Fruit fly (Drosophila melanogaster) whole organism, embryonic: ENCODE data around the gene CG43208.

Experiments used
- Abd-B ChIP-seq: fragments of 200-800 bp; sonication (Bioruptor generic); optimal IDR thresholded peaks from 2 replicates; lab custom pipeline; 2018; ENCODE audit warnings: missing biosample characterization, mild to moderate bottlenecking, missing genetic modification characterization, moderate library complexity
- CG11696 ChIP-seq: fragments of 200-800 bp; sonication (Bioruptor generic); IDR thresholded peaks from 2 replicates; pipeline ENCODE4 v1.3.6; 2022; ENCODE audit warnings: missing biosample characterization, missing genetic modification characterization
- CG13775 ChIP-seq: fragments of 200-800 bp; sonication (Bioruptor generic); optimal IDR thresholded peaks from 3 replicates; lab custom pipeline; 2017; ENCODE audit warnings: missing biosample characterization, mild to moderate bottlenecking, missing genetic modification characterization
- CG15011 ChIP-seq: fragments of 200-800 bp; sonication (Bioruptor generic); optimal IDR thresholded peaks from 3 replicates; lab custom pipeline; 2018; ENCODE audit warnings: missing biosample characterization, mild to moderate bottlenecking, missing genetic modification characterization
- CG15696 ChIP-seq: fragments of 200-800 bp; sonication (Bioruptor generic); optimal IDR thresholded peaks from 2 replicates; lab custom pipeline; 2019; ENCODE audit warnings: missing biosample characterization, mild to moderate bottlenecking, missing genetic modification characterization, moderate library complexity
- CG17385 ChIP-seq: fragments of 200-800 bp; sonication (Bioruptor generic); optimal IDR thresholded peaks from 3 replicates; lab custom pipeline; 2018; ENCODE audit warnings: missing biosample characterization, mild to moderate bottlenecking, missing genetic modification characterization
- CG18476 ChIP-seq: fragments of 200-800 bp; sonication (Bioruptor generic); optimal IDR thresholded peaks from 2 replicates; lab custom pipeline; 2016; ENCODE audit warnings: missing biosample characterization, mild to moderate bottlenecking, missing genetic modification characterization
- CG18619 ChIP-seq: fragments of 200-800 bp; sonication (Bioruptor generic); optimal IDR thresholded peaks from 3 replicates; lab custom pipeline; 2017; ENCODE audit warnings: missing biosample characterization, mild to moderate bottlenecking, missing genetic modification characterization
- CG2116 ChIP-seq: fragments of 200-800 bp; sonication (Bioruptor generic); optimal IDR thresholded peaks from 3 replicates; lab custom pipeline; 2018; ENCODE audit warnings: missing biosample characterization, mild to moderate bottlenecking, missing genetic modification characterization
- CG34422 ChIP-seq: fragments of 200-800 bp; sonication (Bioruptor generic); IDR thresholded peaks from 3 replicates; pipeline ENCODE4 v1.3.6; 2022; ENCODE audit warnings: missing biosample characterization, missing genetic modification characterization
- CG3838 ChIP-seq: fragments of 200-800 bp; sonication (Bioruptor generic); optimal IDR thresholded peaks from 3 replicates; lab custom pipeline; 2016; ENCODE audit warnings: missing biosample characterization, missing genetic modification characterization
- CG4282 ChIP-seq: fragments of 200-800 bp; sonication (Bioruptor generic); optimal IDR thresholded peaks from 2 replicates; lab custom pipeline; 2016; ENCODE audit warnings: missing biosample characterization, missing genetic modification characterization
- CG4424 ChIP-seq: fragments of 200-800 bp; sonication (Bioruptor generic); optimal IDR thresholded peaks from 3 replicates; lab custom pipeline; 2016; ENCODE audit warnings: missing biosample characterization, missing genetic modification characterization
- CG4707 ChIP-seq: fragments of 200-800 bp; sonication (Bioruptor generic); optimal IDR thresholded peaks from 2 replicates; lab custom pipeline; 2018; ENCODE audit warnings: missing biosample characterization, mild to moderate bottlenecking, missing genetic modification characterization, moderate library complexity
- CG6683 ChIP-seq: fragments of 200-800 bp; sonication (Bioruptor generic); optimal IDR thresholded peaks from 2 replicates; lab custom pipeline; 2017; ENCODE audit warnings: missing biosample characterization, mild to moderate bottlenecking, missing genetic modification characterization, missing genetic modification reagents
- CG8089 ChIP-seq: fragments of 200-800 bp; sonication (Bioruptor generic); optimal IDR thresholded peaks from 3 replicates; lab custom pipeline; 2016; ENCODE audit warnings: missing biosample characterization, missing genetic modification characterization
- CG8281 ChIP-seq: fragments of 200-800 bp; sonication (Bioruptor generic); optimal IDR thresholded peaks from 2 replicates; lab custom pipeline; 2018; ENCODE audit warnings: missing biosample characterization, mild to moderate bottlenecking, missing genetic modification characterization, moderate library complexity
- CG8388 ChIP-seq: fragments of 200-800 bp; sonication (Bioruptor generic); optimal IDR thresholded peaks from 2 replicates; lab custom pipeline; 2019; ENCODE audit warnings: missing biosample characterization, mild to moderate bottlenecking, missing genetic modification characterization, moderate library complexity
- CG8765 ChIP-seq: fragments of 200-800 bp; sonication (Bioruptor generic); IDR thresholded peaks from 2 replicates; pipeline ENCODE4 v1.3.6; 2022; ENCODE audit warnings: missing biosample characterization, missing genetic modification characterization
- CHES-1-like ChIP-seq: fragments of 200-800 bp; sonication (Bioruptor generic); optimal IDR thresholded peaks from 2 replicates; lab custom pipeline; 2016; ENCODE audit warnings: missing biosample characterization, missing genetic modification characterization
- CkIIα-i1 ChIP-seq: fragments of 200-800 bp; sonication (Bioruptor generic); IDR thresholded peaks from 2 replicates; pipeline ENCODE4 v1.3.6; 2022; ENCODE audit warnings: missing biosample characterization, missing genetic modification characterization
- CoRest ChIP-seq: fragments of 200-800 bp; sonication (Bioruptor generic); optimal IDR thresholded peaks from 3 replicates; lab custom pipeline; 2018; ENCODE audit warnings: missing biosample characterization, mild to moderate bottlenecking, missing genetic modification characterization, moderate library complexity
- CrebB ChIP-seq: fragments of 200-800 bp; sonication (Bioruptor generic); optimal IDR thresholded peaks from 3 replicates; lab custom pipeline; 2018; ENCODE audit warnings: missing biosample characterization, mild to moderate bottlenecking, missing genetic modification characterization
- Deaf1 ChIP-seq: fragments of 200-800 bp; optimal IDR thresholded peaks from 3 replicates; lab custom pipeline; 2019; ENCODE audit warnings: missing biosample characterization, mild to moderate bottlenecking, missing genetic modification characterization, moderate library complexity
- Doc3 ChIP-seq: fragments of 200-800 bp; sonication (Bioruptor generic); IDR thresholded peaks from 3 replicates; pipeline ENCODE4 v1.3.6; 2022; ENCODE audit warnings: missing biosample characterization, missing genetic modification characterization; ENCODE audit not compliant: partially characterized antibody
- Fer3 ChIP-seq: fragments of 200-800 bp; sonication (Bioruptor generic); optimal IDR thresholded peaks from 2 replicates; lab custom pipeline; 2018; ENCODE audit warnings: missing biosample characterization, mild to moderate bottlenecking, missing genetic modification characterization, moderate library complexity
- Hr51 ChIP-seq, 2 experiments: fragments of 200-800 bp; sonication (Bioruptor generic); optimal IDR thresholded peaks; 2 replicates in 1 of 2; 3 replicates in 1 of 2; lab custom pipeline; 2016 to 2018; ENCODE audit warnings: missing biosample characterization in 2 of 2, missing genetic modification characterization in 2 of 2, mild to moderate bottlenecking in 1 of 2, moderate library complexity in 1 of 2
- Hsf ChIP-seq: fragments of 200-800 bp; sonication (Bioruptor generic); optimal IDR thresholded peaks from 3 replicates; lab custom pipeline; 2016; ENCODE audit warnings: missing biosample characterization, missing genetic modification characterization
- Lhr ChIP-seq: fragments of 200-800 bp; sonication (Bioruptor generic); optimal IDR thresholded peaks from 3 replicates; lab custom pipeline; 2017; ENCODE audit warnings: mild to moderate bottlenecking, missing biosample characterization, missing genetic modification reagents, missing genetic modification characterization
- Lim3 ChIP-seq: fragments of 200-800 bp; sonication (Bioruptor generic); IDR thresholded peaks from 2 replicates; pipeline ENCODE4 v1.3.6; 2022; ENCODE audit warnings: missing biosample characterization, missing genetic modification characterization
- Med ChIP-seq: fragments of 200-800 bp; sonication (Bioruptor generic); peaks from one replicate; lab custom pipeline; 2016; ENCODE audit warnings: missing biosample characterization, missing genetic modification characterization, mild to moderate bottlenecking, inconsistent platforms, moderate library complexity
- Meics ChIP-seq: fragments of 200-800 bp; sonication (Bioruptor generic); optimal IDR thresholded peaks from 2 replicates; lab custom pipeline; 2017; ENCODE audit warnings: missing biosample characterization, mild to moderate bottlenecking, missing genetic modification characterization
- Mes4 ChIP-seq: fragments of 200-800 bp; sonication (Bioruptor generic); optimal IDR thresholded peaks from 2 replicates; lab custom pipeline; 2016; ENCODE audit warnings: missing biosample characterization, missing genetic modification characterization
- NK7.1 ChIP-seq: fragments of 200-800 bp; sonication (Bioruptor generic); optimal IDR thresholded peaks from 3 replicates; lab custom pipeline; 2016; ENCODE audit warnings: missing biosample characterization, missing genetic modification characterization
- Nf-YC ChIP-seq: fragments of 200-800 bp; optimal IDR thresholded peaks from 3 replicates; lab custom pipeline; 2019; ENCODE audit warnings: missing biosample characterization, mild to moderate bottlenecking, missing genetic modification characterization, moderate library complexity
- Rfx ChIP-seq: fragments of 200-800 bp; sonication (Bioruptor generic); IDR thresholded peaks from 2 replicates; pipeline ENCODE4 v1.3.6; 2022; ENCODE audit warnings: missing biosample characterization, missing genetic modification characterization
- ase ChIP-seq: fragments of 200-800 bp; sonication (Bioruptor generic); IDR thresholded peaks from 3 replicates; pipeline ENCODE4 v1.3.6; 2022; ENCODE audit warnings: missing biosample characterization, missing genetic modification characterization
- az2 ChIP-seq: fragments of 200-800 bp; sonication (Bioruptor generic); optimal IDR thresholded peaks from 3 replicates; lab custom pipeline; 2016; ENCODE audit warnings: missing biosample characterization, missing genetic modification characterization
- bab2 ChIP-seq: fragments of 200-800 bp; sonication (Bioruptor generic); optimal IDR thresholded peaks from 2 replicates; lab custom pipeline; 2016; ENCODE audit warnings: missing biosample characterization, missing genetic modification characterization
- gce ChIP-seq: fragments of 200-800 bp; sonication (Bioruptor generic); IDR thresholded peaks from 3 replicates; pipeline ENCODE4 v1.3.6; 2022; ENCODE audit warnings: missing biosample characterization, missing genetic modification characterization
- gcm ChIP-seq: fragments of 200-800 bp; sonication (Bioruptor generic); optimal IDR thresholded peaks from 2 replicates; lab custom pipeline; 2019; ENCODE audit warnings: missing biosample characterization, mild to moderate bottlenecking, missing genetic modification characterization, moderate library complexity
- gsb ChIP-seq: fragments of 200-800 bp; sonication (Bioruptor generic); IDR thresholded peaks from 2 replicates; pipeline ENCODE4 v1.3.6; 2022; ENCODE audit warnings: missing biosample characterization, missing genetic modification characterization
- klu ChIP-seq: fragments of 200-800 bp; sonication (Bioruptor generic); IDR thresholded peaks from 2 replicates; pipeline ENCODE4 v1.3.6; 2022; ENCODE audit warnings: missing biosample characterization, missing genetic modification characterization
- nmo ChIP-seq: fragments of 200-800 bp; sonication (Bioruptor generic); optimal IDR thresholded peaks from 2 replicates; lab custom pipeline; 2018; ENCODE audit warnings: missing biosample characterization, mild to moderate bottlenecking, missing genetic modification characterization, moderate library complexity
- peb ChIP-seq: fragments of 200-800 bp; sonication (Bioruptor generic); IDR thresholded peaks from 2 replicates; pipeline ENCODE4 v1.3.6; 2022; ENCODE audit warnings: missing biosample characterization, missing genetic modification characterization
- pros ChIP-seq: fragments of 200-800 bp; sonication (Bioruptor generic); optimal IDR thresholded peaks from 3 replicates; lab custom pipeline; 2019; ENCODE audit warnings: missing biosample characterization, mild to moderate bottlenecking, missing genetic modification characterization, moderate library complexity
- sens ChIP-seq: fragments of 200-800 bp; sonication (Bioruptor generic); peaks from one replicate; lab custom pipeline; 2016; ENCODE audit warnings: missing biosample characterization, missing genetic modification characterization
- sens-2 ChIP-seq: fragments of 200-800 bp; sonication (Bioruptor generic); IDR thresholded peaks from 2 replicates; pipeline ENCODE4 v1.3.6; 2022; ENCODE audit warnings: missing biosample characterization, missing genetic modification characterization
- so ChIP-seq: fragments of 200-800 bp; sonication (Bioruptor generic); IDR thresholded peaks from 3 replicates; pipeline ENCODE4 v1.3.6; 2022; ENCODE audit warnings: missing biosample characterization, missing genetic modification characterization
- sob ChIP-seq: fragments of 200-800 bp; sonication (Bioruptor generic); IDR thresholded peaks from 2 replicates; pipeline ENCODE4 v1.3.6; 2022; ENCODE audit warnings: missing biosample characterization, missing genetic modification characterization
- trh ChIP-seq: fragments of 200-800 bp; sonication (Bioruptor generic); optimal IDR thresholded peaks from 2 replicates; lab custom pipeline; 2016; ENCODE audit warnings: missing biosample characterization, missing genetic modification characterization
- z ChIP-seq: fragments of 200-800 bp; sonication (Bioruptor generic); IDR thresholded peaks from 3 replicates; pipeline ENCODE4 v1.3.6; 2022; ENCODE audit warnings: missing biosample characterization, missing genetic modification characterization

The CG43208 gene

DNA sequence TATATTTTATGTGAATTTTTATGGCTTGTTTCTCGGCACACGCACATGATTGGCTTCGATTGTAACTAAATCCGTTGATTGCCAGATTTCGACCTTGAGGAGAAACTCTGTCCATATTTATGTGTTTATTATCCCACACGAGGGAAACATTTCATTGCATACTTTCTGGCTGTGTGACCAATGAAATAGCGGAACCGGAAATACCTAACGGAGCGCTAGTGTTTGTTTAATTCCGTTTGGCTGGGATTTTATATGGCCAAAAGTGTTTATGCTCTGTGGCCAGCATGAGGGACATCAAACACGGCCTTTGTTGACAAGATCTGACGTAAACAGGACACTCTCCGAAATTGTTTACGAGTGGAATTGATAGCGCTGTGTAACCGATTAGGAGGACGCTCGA is 16.6 kb downstream of the CG43208 start (continued):
- TF ChIP-seq Mes4 (GFP tag; lab: Kevin White, UChicago), result peak; percentile 30
- TF ChIP-seq NK7.1 (GFP tag; lab: Kevin White, UChicago), result peak; percentile 12
- TF ChIP-seq Abd-B (GFP tag; lab: Kevin White, UChicago), result no peak
- TF ChIP-seq trh (GFP tag; lab: Kevin White, UChicago), result no peak
- no peak for TF ChIP-seq so (GFP tag; lab: Robert Waterston, UW)
- no peak for TF ChIP-seq ase (GFP tag; lab: Robert Waterston, UW)
- TF ChIP-seq nmo (GFP tag; lab: Kevin White, UChicago), result peak; percentile 15
- 0 out of 2 replicates have a peak, but pooled peaks have one; percentile 11 for TF ChIP-seq peb (GFP tag; lab: Robert Waterston, UW)
- no peak for TF ChIP-seq CG8281 (tag; lab: Kevin White, UChicago)
- no peak for TF ChIP-seq CG8765 (GFP tag; lab: Robert Waterston, UW)
- TF ChIP-seq CG6683 (GFP tag; lab: Kevin White, UChicago), result no peak
- no peak for TF ChIP-seq pros (GFP tag; lab: Kevin White, UChicago)
- TF ChIP-seq CG17385 (GFP tag; lab: Kevin White, UChicago), result peak; percentile 41
- TF ChIP-seq bab2 (GFP tag; lab: Kevin White, UChicago), result no peak
- peak; percentile 20 for TF ChIP-seq CG4424
- TF ChIP-seq CrebB (tag; lab: Kevin White, UChicago), result no peak
- TF ChIP-seq Med (GFP tag; lab: Kevin White, UChicago), result peak; percentile 92
- TF ChIP-seq CG4282 (GFP tag; lab: Kevin White, UChicago), result no peak
- no peak for TF ChIP-seq Hr51 (GFP tag; optimal IDR thresholded peaks at IDR 0.05; lab: Kevin White, UChicago)
- TF ChIP-seq CkIIα-i1 (GFP tag; lab: Robert Waterston, UW), result no peak
- no peak for TF ChIP-seq Lim3
- TF ChIP-seq Deaf1 (tag; lab: Kevin White, UChicago), result no peak
- no peak for TF ChIP-seq CG15696
- TF ChIP-seq Rfx (GFP tag; lab: Robert Waterston, UW), result peak; percentile 24; the same call in 1 of the 2 replicates
- peak; percentile 4 for TF ChIP-seq Lhr (GFP tag; lab: Kevin White, UChicago)
- no peak for TF ChIP-seq sob (GFP tag; lab: Robert Waterston, UW)
- TF ChIP-seq sens-2 (GFP tag; lab: Robert Waterston, UW), result peak; percentile 16; the same call in 1 of the 2 replicates
- TF ChIP-seq CG8089 (GFP tag; lab: Kevin White, UChicago), result no peak
- no peak for TF ChIP-seq CG2116 (GFP tag; lab: Kevin White, UChicago)
- TF ChIP-seq CG15011, result no peak
- no peak for TF ChIP-seq CG3838 (GFP tag; lab: Kevin White, UChicago)
- TF ChIP-seq Fer3 (tag; lab: Kevin White, UChicago), result peak; percentile 19
- peak; percentile 2 for TF ChIP-seq CoRest (tag; lab: Kevin White, UChicago)
- peak; percentile 69; the same call in 2 of the 3 replicates for TF ChIP-seq gce (GFP tag; lab: Robert Waterston, UW)
- no peak for TF ChIP-seq CG18476 (GFP tag; lab: Kevin White, UChicago)
- TF ChIP-seq z (GFP tag; lab: Robert Waterston, UW), result peak; percentile 51; the same call in 1 of the 3 replicates
- peak; percentile 67 for TF ChIP-seq CG11696 (GFP tag; lab: Robert Waterston, UW)
- TF ChIP-seq Doc3 (GFP tag; lab: Robert Waterston, UW), result no peak
- no peak for TF ChIP-seq Nf-YC (tag; lab: Kevin White, UChicago)
- no peak for TF ChIP-seq gsb (GFP tag; lab: Robert Waterston, UW)
- TF ChIP-seq Hsf, result peak; percentile 4
- TF ChIP-seq CG34422 (GFP tag; lab: Robert Waterston, UW), result no peak
- peak; percentile 31 for TF ChIP-seq Meics (GFP tag; lab: Kevin White, UChicago)
- no peak for TF ChIP-seq klu (GFP tag; lab: Robert Waterston, UW)
- peak; percentile 51 for TF ChIP-seq CG4707
- TF ChIP-seq az2 (GFP tag; lab: Kevin White, UChicago), result no peak
- peak; percentile 21 for TF ChIP-seq CG18619 (GFP tag; lab: Kevin White, UChicago)
- TF ChIP-seq sens (GFP tag; lab: Kevin White, UChicago), result peak; percentile 84
- no peak for TF ChIP-seq gcm
- TF ChIP-seq CHES-1-like (GFP tag; lab: Kevin White, UChicago), result no peak
- TF ChIP-seq CG13775 (GFP tag; lab: Kevin White, UChicago), result peak; percentile 16
- no peak for TF ChIP-seq CG8388 (GFP tag; lab: Kevin White, UChicago)
